Fruit fly (Drosophila melanogaster): ENCODE data around the gene eIF4EHP.

The eIF4EHP gene

dm6 chr3R:24105312-24105902 is 3.4 kb downstream of the eIF4EHP start, which contains the start of gene Syx1A (continued):
- TF ChIP-seq bab2 (GFP tag; optimal IDR thresholded peaks at IDR 0.05) (no peak), CG10209 (GFP tag; optimal IDR thresholded peaks at IDR 0.05) (no peak), sug (tag; optimal IDR thresholded peaks at IDR 0.05) (peak; percentile 100), slou (GFP tag; optimal IDR thresholded peaks at IDR 0.05) (no peak), CG7372 (GFP tag; IDR thresholded peaks at IDR 0.05) (no peak), hkb (optimal IDR thresholded peaks at IDR 0.05) (no peak), hkb (GFP tag; IDR thresholded peaks at IDR 0.05) (no peak), CG31224 (GFP tag; IDR thresholded peaks at IDR 0.05) (no peak), maf-S (GFP tag; optimal IDR thresholded peaks at IDR 0.05) (no peak), CG10543 (GFP tag; optimal IDR thresholded peaks at IDR 0.05) (peak; percentile 68), Hsf (GFP tag; optimal IDR thresholded peaks at IDR 0.05) (peak; percentile 19), sens (GFP tag) (peak; percentile 86), CG13894 (tag; optimal IDR thresholded peaks at IDR 0.05) (no peak), CG4328 (GFP tag; optimal IDR thresholded peaks at IDR 0.05) (peak; percentile 19), Ptx1 (GFP tag; IDR thresholded peaks at IDR 0.05) (no peak), CG12155 (GFP tag; optimal IDR thresholded peaks at IDR 0.05) (no peak), MESR4 (GFP tag; optimal IDR thresholded peaks at IDR 0.05) (peak; percentile 54), tgo (GFP tag; IDR thresholded peaks at IDR 0.05) (no peak), Dbx (GFP tag; IDR thresholded peaks at IDR 0.05) (no peak), CG1529 (GFP tag; optimal IDR thresholded peaks at IDR 0.05) (no peak), CG12942 (GFP tag; optimal IDR thresholded peaks at IDR 0.05) (no peak), Tbp (GFP tag; optimal IDR thresholded peaks at IDR 0.05) (no peak), CG4820 (GFP tag; optimal IDR thresholded peaks at IDR 0.05) (no peak), Ravus (GFP tag; IDR thresholded peaks at IDR 0.05) (no peak), HLH54F (GFP tag; optimal IDR thresholded peaks at IDR 0.05) (no peak), CG6813 (GFP tag; optimal IDR thresholded peaks at IDR 0.05) (no peak), CG11247 (GFP tag; IDR thresholded peaks at IDR 0.05) (no peak), gsb-n (tag; optimal IDR thresholded peaks at IDR 0.05) (no peak), cato (GFP tag; optimal IDR thresholded peaks at IDR 0.05; ENCODE audit: borderline replicate concordance) (no peak), BEAF-32 (GFP tag; optimal IDR thresholded peaks at IDR 0.05) (peak; percentile 48), Rx (GFP tag; IDR thresholded peaks at IDR 0.05) (no peak), CG3995 (GFP tag; optimal IDR thresholded peaks at IDR 0.05) (peak; percentile 81), CG3838 (GFP tag; optimal IDR thresholded peaks at IDR 0.05) (peak; percentile 65), CG13123 (GFP tag; optimal IDR thresholded peaks at IDR 0.05) (no peak), CG13424 (tag; optimal IDR thresholded peaks at IDR 0.05) (no peak), tup (GFP tag; optimal IDR thresholded peaks at IDR 0.05) (no peak), Asciz (GFP tag; optimal IDR thresholded peaks at IDR 0.05) (no peak), CG6791 (GFP tag; IDR thresholded peaks at IDR 0.05; ENCODE audit: partially characterized antibody) (no peak), CG16779 (GFP tag; IDR thresholded peaks at IDR 0.05) (no peak), zen2 (GFP tag; IDR thresholded peaks at IDR 0.05; ENCODE audit: partially characterized antibody) (no peak), Lim3 (GFP tag; IDR thresholded peaks at IDR 0.05) (no peak), eve (GFP tag; optimal IDR thresholded peaks at IDR 0.05) (no peak), CG1603 (tag; optimal IDR thresholded peaks at IDR 0.05) (peak; percentile 75), CG15696 (tag; optimal IDR thresholded peaks at IDR 0.05) (no peak), Lpt (GFP tag; optimal IDR thresholded peaks at IDR 0.05) (no peak), Nf-YB (GFP tag; optimal IDR thresholded peaks at IDR 0.05) (peak; percentile 23), CG17359 (tag; optimal IDR thresholded peaks at IDR 0.05) (peak; percentile 4), Sry-β (GFP tag; optimal IDR thresholded peaks at IDR 0.05) (no peak), Optix (GFP tag; IDR thresholded peaks at IDR 0.05) (no peak), ara (GFP tag; IDR thresholded peaks at IDR 0.05) (no peak), onecut (GFP tag; IDR thresholded peaks at IDR 0.05) (no peak), Bgb (GFP tag; IDR thresholded peaks at IDR 0.05; ENCODE audit: partially characterized antibody) (no peak)
